Worm (Caenorhabditis elegans) whole organism, L1 larva: ENCODE results near the gene C32D5.14.

Experiments
- C04F5.9 ChIP-seq: sonication (generic microtip); optimal IDR thresholded peaks from 2 replicates; lab custom pipeline; 2016; ENCODE audit warnings: missing genetic modification characterization, missing compliant biosample characterization
- F16B12.6 ChIP-seq: fragments of 150-350 bp; optimal IDR thresholded peaks from 2 replicates; lab custom pipeline; 2014; ENCODE audit warnings: missing biosample characterization, missing genetic modification characterization
- Y116A8C.19 ChIP-seq: sonication (generic microtip); optimal IDR thresholded peaks from 2 replicates; lab custom pipeline; 2016; ENCODE audit warnings: missing compliant biosample characterization, missing genetic modification characterization, borderline replicate concordance
- aha-1 ChIP-seq: fragments of 150-350 bp; optimal IDR thresholded peaks from 2 replicates; lab custom pipeline; 2014; ENCODE audit warnings: missing biosample characterization, missing genetic modification characterization
- alr-1 ChIP-seq: fragments of 200-800 bp; sonication (Bioruptor generic); optimal IDR thresholded peaks from 2 replicates; lab custom pipeline; 2018; ENCODE audit warnings: borderline replicate concordance, mild to moderate bottlenecking, missing genetic modification characterization, missing compliant biosample characterization
- blmp-1 ChIP-seq: fragments of 150-350 bp; optimal IDR thresholded peaks from 2 replicates; lab custom pipeline; 2014; ENCODE audit warnings: missing biosample characterization, missing genetic modification characterization
- ceh-63 ChIP-seq: fragments of 200-800 bp; sonication (Bioruptor generic); optimal IDR thresholded peaks from 2 replicates; lab custom pipeline; 2018; ENCODE audit warnings: mild to moderate bottlenecking, missing genetic modification characterization, missing compliant biosample characterization
- ceh-90 ChIP-seq: sonication (generic microtip); optimal IDR thresholded peaks from 2 replicates; lab custom pipeline; 2016; ENCODE audit warnings: missing genetic modification characterization, missing compliant biosample characterization
- ces-1 ChIP-seq: fragments of 150-350 bp; optimal IDR thresholded peaks from 2 replicates; lab custom pipeline; 2014; ENCODE audit warnings: missing biosample characterization, missing genetic modification reagents, missing genetic modification characterization
- dpl-1 ChIP-seq, 3 experiments: fragments of 150-350 bp in 2 of 3; sonication (generic microtip) in 1 of 3; optimal IDR thresholded peaks; 2 replicates each; lab custom pipeline; 2014 to 2017; ENCODE audit warnings: missing biosample characterization in 3 of 3, missing genetic modification characterization in 3 of 3, missing genetic modification reagents in 3 of 3
- dsc-1 ChIP-seq: sonication (generic microtip); optimal IDR thresholded peaks from 2 replicates; lab custom pipeline; 2016; ENCODE audit warnings: mild to moderate bottlenecking, missing genetic modification characterization, missing compliant biosample characterization
- efl-1 ChIP-seq, 4 experiments: fragments of 150-350 bp; optimal IDR thresholded peaks in 3 of 4; peaks in 1 of 4; 1 replicate in 1 of 4; 2 replicates in 3 of 4; lab custom pipeline; 2014; ENCODE audit warnings: missing biosample characterization in 2 of 4, missing genetic modification characterization in 2 of 4, missing genetic modification reagents in 2 of 4
- efl-3 ChIP-seq: fragments of 200-800 bp; sonication (Bioruptor generic); optimal IDR thresholded peaks from 2 replicates; lab custom pipeline; 2018; ENCODE audit warnings: mild to moderate bottlenecking, missing genetic modification characterization, missing compliant biosample characterization
- egl-27 ChIP-seq, 2 experiments: fragments of 150-350 bp in 1 of 2; sonication (generic microtip); optimal IDR thresholded peaks; 3 replicates each; lab custom pipeline; 2017 to 2018; ENCODE audit warnings: missing biosample characterization in 2 of 2, missing genetic modification characterization in 2 of 2, missing genetic modification reagents in 2 of 2
- elt-2 ChIP-seq: sonication (generic microtip); optimal IDR thresholded peaks from 2 replicates; lab custom pipeline; 2016; ENCODE audit warnings: missing genetic modification characterization, mild to moderate bottlenecking, inconsistent platforms, missing compliant biosample characterization, missing genetic modification reagents
- elt-3 ChIP-seq, 6 experiments: fragments of 150-350 bp in 1 of 6; sonication (generic microtip); optimal IDR thresholded peaks; 2 replicates each; lab custom pipeline; 2017 to 2018; ENCODE audit warnings: missing biosample characterization in 6 of 6, missing genetic modification characterization in 6 of 6, inconsistent platforms in 1 of 6
- ets-5 ChIP-seq: fragments of 200-800 bp; sonication (Bioruptor generic); IDR thresholded peaks from 2 replicates; pipeline ENCODE4 v1.3.6; 2022; ENCODE audit warnings: missing genetic modification characterization, missing compliant biosample characterization
- fkh-4 ChIP-seq: sonication (generic microtip); optimal IDR thresholded peaks from 2 replicates; lab custom pipeline; 2016; ENCODE audit warnings: missing compliant biosample characterization, missing genetic modification characterization, borderline replicate concordance
- hlh-17 ChIP-seq: fragments of 200-800 bp; sonication (Bioruptor generic); optimal IDR thresholded peaks from 2 replicates; lab custom pipeline; 2018; ENCODE audit warnings: missing genetic modification characterization, mild to moderate bottlenecking, missing compliant biosample characterization, moderate library complexity, borderline replicate concordance
- hpl-2 ChIP-seq: fragments of 150-350 bp; optimal IDR thresholded peaks from 2 replicates; lab custom pipeline; 2014; ENCODE audit warnings: missing biosample characterization, missing genetic modification reagents, missing genetic modification characterization
- lin-13 ChIP-seq: fragments of 150-350 bp; optimal IDR thresholded peaks from 2 replicates; lab custom pipeline; 2014; ENCODE audit warnings: missing biosample characterization, missing genetic modification reagents, missing genetic modification characterization
- lin-15B ChIP-seq: fragments of 150-350 bp; sonication (generic microtip); optimal IDR thresholded peaks from 3 replicates; lab custom pipeline; 2014; ENCODE audit warnings: missing biosample characterization, missing genetic modification characterization
- lir-3 ChIP-seq: sonication (generic microtip); optimal IDR thresholded peaks from 2 replicates; lab custom pipeline; 2016; ENCODE audit warnings: mild to moderate bottlenecking, missing genetic modification characterization, moderate library complexity, missing compliant biosample characterization; ENCODE audit not compliant: poor library complexity
- lsy-2 ChIP-seq, 2 experiments: fragments of 150-350 bp; optimal IDR thresholded peaks; 2 replicates each; lab custom pipeline; 2014; ENCODE audit warnings: missing biosample characterization in 2 of 2, missing genetic modification characterization in 2 of 2
- mep-1 ChIP-seq: fragments of 150-350 bp; optimal IDR thresholded peaks from 2 replicates; lab custom pipeline; 2014; ENCODE audit warnings: missing biosample characterization, missing genetic modification characterization
- nhr-12 ChIP-seq: sonication (generic microtip); optimal IDR thresholded peaks from 2 replicates; lab custom pipeline; 2017; ENCODE audit warnings: missing biosample characterization, missing genetic modification characterization
- nhr-28 ChIP-seq: fragments of 150-350 bp; optimal IDR thresholded peaks from 2 replicates; lab custom pipeline; 2014; ENCODE audit warnings: missing biosample characterization, missing genetic modification characterization
- nhr-47 ChIP-seq: sonication (generic microtip); optimal IDR thresholded peaks from 2 replicates; lab custom pipeline; 2016; ENCODE audit warnings: mild to moderate bottlenecking, missing genetic modification characterization, moderate library complexity, missing compliant biosample characterization
- nhr-76 ChIP-seq: sonication (generic microtip); optimal IDR thresholded peaks from 2 replicates; lab custom pipeline; 2017; ENCODE audit warnings: missing biosample characterization, missing genetic modification characterization
- nhr-77 ChIP-seq: fragments of 150-350 bp; optimal IDR thresholded peaks from 2 replicates; lab custom pipeline; 2014; ENCODE audit warnings: missing biosample characterization, missing genetic modification characterization
- nhr-90 ChIP-seq: sonication (generic microtip); optimal IDR thresholded peaks from 2 replicates; lab custom pipeline; 2016; ENCODE audit warnings: mild to moderate bottlenecking, missing genetic modification characterization, missing compliant biosample characterization; ENCODE audit not compliant: poor library complexity
- pag-3 ChIP-seq: sonication (generic microtip); optimal IDR thresholded peaks from 2 replicates; lab custom pipeline; 2017; ENCODE audit warnings: missing genetic modification characterization, mild to moderate bottlenecking, missing compliant biosample characterization, antibody characterized with exemption, borderline replicate concordance; ENCODE audit not compliant: insufficient read depth
- pax-3 ChIP-seq: fragments of 200-800 bp; sonication (Bioruptor generic); optimal IDR thresholded peaks from 2 replicates; lab custom pipeline; 2018; ENCODE audit warnings: mild to moderate bottlenecking, missing genetic modification characterization, moderate library complexity, missing compliant biosample characterization
- pqm-1 ChIP-seq: sonication (generic microtip); optimal IDR thresholded peaks from 3 replicates; lab custom pipeline; 2017; ENCODE audit warnings: missing biosample characterization, missing genetic modification characterization
- snpc-4 ChIP-seq: fragments of 150-350 bp; optimal IDR thresholded peaks from 2 replicates; lab custom pipeline; 2014; ENCODE audit warnings: missing biosample characterization, missing genetic modification characterization
- swsn-7 ChIP-seq: sonication (generic microtip); optimal IDR thresholded peaks from 2 replicates; lab custom pipeline; 2016; ENCODE audit warnings: missing genetic modification characterization, missing compliant biosample characterization
- tlp-1 ChIP-seq: fragments of 150-350 bp; optimal IDR thresholded peaks from 2 replicates; lab custom pipeline; 2014; ENCODE audit warnings: missing biosample characterization, missing genetic modification characterization
- unc-30 ChIP-seq: sonication (generic microtip); optimal IDR thresholded peaks from 2 replicates; lab custom pipeline; 2017; ENCODE audit warnings: missing biosample characterization, missing genetic modification characterization
- unc-86 ChIP-seq: sonication (generic microtip); optimal IDR thresholded peaks from 2 replicates; lab custom pipeline; 2016; ENCODE audit warnings: missing genetic modification characterization, missing compliant biosample characterization
- xbp-1 ChIP-seq: sonication (generic microtip); optimal IDR thresholded peaks from 2 replicates; lab custom pipeline; 2016; ENCODE audit warnings: missing genetic modification characterization, missing compliant biosample characterization
- zag-1 ChIP-seq: fragments of 150-350 bp; optimal IDR thresholded peaks from 2 replicates; lab custom pipeline; 2014; ENCODE audit warnings: missing biosample characterization, missing genetic modification characterization
- zip-4 ChIP-seq: fragments of 200-800 bp; sonication (Bioruptor generic); optimal IDR thresholded peaks from 2 replicates; lab custom pipeline; 2018; ENCODE audit warnings: mild to moderate bottlenecking, missing genetic modification characterization, moderate library complexity, missing compliant biosample characterization
- ztf-4 ChIP-seq: fragments of 150-350 bp; optimal IDR thresholded peaks from 2 replicates; lab custom pipeline; 2014; ENCODE audit warnings: missing biosample characterization, missing genetic modification characterization

C32D5.14 gene

ce11 chrII:6360822-6361221 lies 25.5 kb downstream of the C32D5.14 start, which contains the start of gene K10B2.4 (continued):
- TF ChIP-seq hpl-2 (GFP tag; lab: Kevin White, UChicago) (peak; percentile 9), nhr-28 (tag; lab: Kevin White, UChicago) (no peak), swsn-7 (peak; percentile 72)

- TF ChIP-seq xbp-1 (tag; lab: Kevin White, UChicago): no peak
- no peak for TF ChIP-seq efl-1 (optimal IDR thresholded peaks at IDR 0.05; lab: Kevin White, UChicago)
- TF ChIP-seq efl-1 (GFP tag; optimal IDR thresholded peaks at IDR 0.05 in 1 of 2; lab: Kevin White, UChicago): no peak
- TF ChIP-seq C04F5.9 (tag; lab: Kevin White, UChicago): no peak
- no peak for TF ChIP-seq dpl-1 (GFP tag; optimal IDR thresholded peaks at IDR 0.05; lab: Kevin White, UChicago)
- no peak for TF ChIP-seq unc-30 (tag; lab: Kevin White, UChicago)
- no peak for TF ChIP-seq lin-15B
- no peak for TF ChIP-seq ceh-63 (GFP tag; lab: Kevin White, UChicago)
- TF ChIP-seq zag-1 (tag; lab: Kevin White, UChicago): no peak
Observed at ce11 chrII:6365237-6365815, 30.0 kb downstream of the C32D5.14 start, which contains the start of the genes ani-2 and clec-88. Gene ani-2 (minus strand): TSS chrII:6365367. Gene clec-88 (plus strand): TSS chrII:6365722.

- TF ChIP-seq efl-1 (optimal IDR thresholded peaks at IDR 0.05; lab: Kevin White, UChicago): no peak
- peak in 1 of 2 experiments; percentile 24 for TF ChIP-seq efl-1 (GFP tag; optimal IDR thresholded peaks at IDR 0.05 in 1 of 2; lab: Kevin White, UChicago)
- TF ChIP-seq elt-2 (tag; lab: Kevin White, UChicago): no peak
Observed at ce11 chrII:6366696-6367095, 31.4 kb downstream of the C32D5.14 start, which contains the start of gene ctsa-4.1. Gene ctsa-4.1 (plus strand): TSS chrII:6366996.

- TF ChIP-seq ztf-4: peak; percentile 72
- TF ChIP-seq zip-4 (GFP tag; lab: Kevin White, UChicago): no peak
- no peak for TF ChIP-seq unc-30 (tag; lab: Kevin White, UChicago)
- peak; percentile 73 for TF ChIP-seq nhr-77 (tag; lab: Kevin White, UChicago)
- no peak for TF ChIP-seq ets-5 (GFP tag; lab: Robert Waterston, UW)
- TF ChIP-seq nhr-76 (tag; lab: Kevin White, UChicago): no peak
- TF ChIP-seq fkh-4: peak; percentile 21
- TF ChIP-seq pqm-1 (tag; lab: Kevin White, UChicago): no peak
- TF ChIP-seq lin-13: peak; percentile 80
- TF ChIP-seq Y116A8C.19 (tag; lab: Kevin White, UChicago): no peak
- no peak for TF ChIP-seq ces-1
- TF ChIP-seq lir-3 (tag; lab: Kevin White, UChicago): peak; percentile 47
- peak; percentile 88 for TF ChIP-seq nhr-47 (tag; lab: Kevin White, UChicago)
- peak; percentile 48 for TF ChIP-seq mep-1 (tag; lab: Kevin White, UChicago)
- TF ChIP-seq blmp-1 (tag; lab: Kevin White, UChicago): peak; percentile 97
- peak; percentile 79 for TF ChIP-seq nhr-90 (tag; lab: Kevin White, UChicago)
- TF ChIP-seq efl-1 (optimal IDR thresholded peaks at IDR 0.05; lab: Kevin White, UChicago): peak; percentile 84 to 90
- peak; percentile 71 to 97 for TF ChIP-seq efl-1 (GFP tag; optimal IDR thresholded peaks at IDR 0.05 in 1 of 2; lab: Kevin White, UChicago)
- no peak for TF ChIP-seq nhr-12 (tag; lab: Kevin White, UChicago)
- TF ChIP-seq unc-86 (tag; lab: Kevin White, UChicago): peak; percentile 80
- TF ChIP-seq hlh-17 (GFP tag; lab: Kevin White, UChicago): no peak
- no peak for TF ChIP-seq pax-3 (tag; lab: Kevin White, UChicago)
- no peak for TF ChIP-seq tlp-1 (tag; lab: Kevin White, UChicago)
- TF ChIP-seq egl-27 (tag; optimal IDR thresholded peaks at IDR 0.05; lab: Kevin White, UChicago): peak in 1 of 2 experiments; percentile 6
- peak in 2 of 6 experiments; percentile 57 to 81 for TF ChIP-seq elt-3 (tag; optimal IDR thresholded peaks at IDR 0.05; lab: Kevin White, UChicago)
- TF ChIP-seq dsc-1 (tag; lab: Kevin White, UChicago): peak; percentile 76
- peak; percentile 50 for TF ChIP-seq snpc-4
- TF ChIP-seq F16B12.6 (tag; lab: Kevin White, UChicago): peak; percentile 47
- peak; percentile 87 to 89 for TF ChIP-seq lsy-2 (tag; optimal IDR thresholded peaks at IDR 0.05; lab: Kevin White, UChicago)
- no peak for TF ChIP-seq efl-3
- no peak for TF ChIP-seq pag-3 (tag; lab: Kevin White, UChicago)
- TF ChIP-seq aha-1 (tag; lab: Kevin White, UChicago): no peak
- no peak for TF ChIP-seq alr-1 (tag; lab: Kevin White, UChicago)
- peak; percentile 20 for TF ChIP-seq hpl-2 (GFP tag; lab: Kevin White, UChicago)
- TF ChIP-seq ceh-90 (tag; lab: Kevin White, UChicago): no peak
Observed at ce11 chrII:6370110-6370509, 34.8 kb downstream of the C32D5.14 start.
